Fruit fly (Drosophila melanogaster) Kc167 (cell line): ENCODE data around the gene prtp.

Source experiments
- Myc ChIP-seq: fragments of >200 bp; optimal IDR thresholded peaks from 2 replicates; lab custom pipeline; 2017; ENCODE audit warnings: missing external identifiers
- h ChIP-seq: fragments of >200 bp; optimal IDR thresholded peaks from 3 replicates; lab custom pipeline; 2018; ENCODE audit warnings: missing external identifiers
- psq ChIP-seq: fragments of >200 bp; optimal IDR thresholded peaks from 2 replicates; lab custom pipeline; 2017; ENCODE audit warnings: missing external identifiers
- ttk ChIP-seq: sonication (Bioruptor generic); optimal IDR thresholded peaks from 2 replicates; lab custom pipeline; 2017; ENCODE audit warnings: missing external identifiers

dm6 chrX:11715263-11715659 is 1.3 kb upstream of the prtp start, which contains the start of gene Amun:
- TF ChIP-seq ttk (lab: Kevin White, UChicago) (no peak), Myc (lab: Kevin White, UChicago) (no peak), h (no peak), psq (lab: Kevin White, UChicago) (no peak)
